Worm (Caenorhabditis elegans): ENCODE results near the gene irld-24.

irld-24 gene

DNA sequence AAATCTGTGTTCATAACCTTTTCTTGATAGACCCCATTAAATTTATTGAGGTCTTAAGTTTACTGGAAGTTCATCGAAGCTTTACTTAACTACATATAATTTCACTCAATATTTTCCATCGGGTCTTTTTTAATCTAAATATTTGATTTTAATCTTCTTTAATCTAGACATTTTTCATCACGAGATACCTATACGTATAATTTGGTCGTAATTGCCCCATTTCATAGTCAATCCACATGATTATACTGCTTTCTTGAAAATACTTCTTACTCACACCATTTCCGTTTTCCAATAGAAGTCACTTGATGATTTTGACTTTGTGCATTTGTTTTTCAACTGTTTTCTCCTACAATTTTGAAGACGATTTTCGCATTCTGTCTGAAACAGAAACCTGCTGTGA, at the start of gene irld-24:
TSS of gene irld-24 (plus strand) at position 301 of the 400 bp plus-strand sequence.
- no peak for TF ChIP-seq unc-39 (tag; optimal IDR thresholded peaks at IDR 0.05)
- TF ChIP-seq ceh-39 (tag; optimal IDR thresholded peaks at IDR 0.05) = no peak
- TF ChIP-seq ceh-43 (GFP tag; optimal IDR thresholded peaks at IDR 0.05) = no peak
- no peak for TF ChIP-seq lsy-2 (tag; optimal IDR thresholded peaks at IDR 0.05)
- no peak for TF ChIP-seq mep-1 (tag; optimal IDR thresholded peaks at IDR 0.05)
- no peak for TF ChIP-seq ces-1 (GFP tag; optimal IDR thresholded peaks at IDR 0.05)

DNA sequence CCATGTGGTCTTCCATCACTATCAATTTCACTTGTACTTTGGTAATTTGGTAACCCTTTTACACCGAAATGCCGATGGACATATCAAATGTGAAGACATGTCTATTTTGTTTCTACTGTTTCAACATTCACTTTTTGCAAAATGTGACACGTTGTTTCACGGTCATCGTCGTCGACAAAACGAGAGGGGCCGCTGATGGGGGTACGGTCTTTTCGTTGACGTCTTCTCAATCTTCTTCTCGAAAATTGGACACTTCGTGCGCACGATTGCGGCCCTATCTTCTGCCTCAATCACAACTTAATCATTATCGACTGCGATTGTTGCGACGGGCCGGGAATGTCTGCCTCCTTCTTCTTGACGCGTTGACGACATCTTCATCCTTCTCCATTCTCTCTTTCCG, 49.7 kb upstream of the irld-24 start:
- TF ChIP-seq unc-62 (GFP tag; optimal IDR thresholded peaks at IDR 0.05) (peak; percentile 58), lin-13 (tag; optimal IDR thresholded peaks at IDR 0.05) (no peak)

DNA sequence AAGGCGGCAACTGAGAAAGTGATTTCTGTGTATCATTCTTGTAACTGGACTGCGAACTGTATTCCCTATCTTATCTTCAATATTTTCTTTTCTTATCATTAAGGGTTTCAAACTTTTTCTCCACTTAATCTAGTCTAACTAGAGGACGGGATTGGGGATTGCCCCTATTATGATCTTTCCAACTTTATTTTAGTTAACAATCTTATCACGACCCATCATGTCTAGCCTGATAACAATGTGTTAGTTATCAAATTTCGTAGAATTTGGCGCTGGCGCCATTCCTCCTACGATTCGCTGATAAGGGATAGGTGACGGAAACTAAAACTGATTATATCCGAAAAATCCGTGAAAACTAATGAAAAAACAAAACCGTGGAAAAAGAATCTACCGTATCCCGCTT, 49.1 kb upstream of the irld-24 start:
- TF ChIP-seq nhr-76 (tag; optimal IDR thresholded peaks at IDR 0.05) (no peak), ceh-43 (GFP tag; optimal IDR thresholded peaks at IDR 0.05) (no peak), elt-1 (tag; optimal IDR thresholded peaks at IDR 0.05; ENCODE audit: borderline replicate concordance, insufficient read depth) (no peak), elt-3 (tag; optimal IDR thresholded peaks at IDR 0.05) (peak; percentile 79), zip-8 (tag; optimal IDR thresholded peaks at IDR 0.05) (no peak), pha-4 (tag; optimal IDR thresholded peaks at IDR 0.05) (no peak), blmp-1 (tag; optimal IDR thresholded peaks at IDR 0.05) (no peak), bed-3 (GFP tag; optimal IDR thresholded peaks at IDR 0.05) (no peak)

DNA sequence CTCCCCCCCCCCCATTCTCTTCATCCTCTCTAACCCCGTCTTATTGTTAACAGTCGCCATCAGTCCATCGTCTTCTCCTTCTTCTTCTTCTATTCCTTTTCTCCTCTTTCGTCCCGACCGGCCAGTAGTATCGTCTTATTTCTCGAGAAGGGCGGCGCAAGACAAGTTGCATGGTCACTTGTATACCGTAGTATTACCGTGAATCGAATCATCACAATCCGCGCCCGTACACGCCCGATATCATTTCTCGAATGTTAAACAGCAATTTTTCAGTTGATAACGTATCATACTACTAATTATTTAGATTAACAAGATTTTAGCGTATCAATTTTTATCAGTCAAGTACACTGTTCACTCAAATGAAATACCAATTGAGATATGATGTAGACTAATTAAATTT, 48.5 kb upstream of the irld-24 start:
- TF ChIP-seq unc-62 (GFP tag; optimal IDR thresholded peaks at IDR 0.05) (no peak), tbx-8 (GFP tag; optimal IDR thresholded peaks at IDR 0.05) (no peak), nhr-28 (tag; optimal IDR thresholded peaks at IDR 0.05) (no peak), pha-4 (tag; optimal IDR thresholded peaks at IDR 0.05) (no peak), ceh-39 (tag; optimal IDR thresholded peaks at IDR 0.05) (no peak), elt-3 (tag; optimal IDR thresholded peaks at IDR 0.05) (no peak), lsy-2 (tag; optimal IDR thresholded peaks at IDR 0.05) (no peak), mab-5 (tag; optimal IDR thresholded peaks at IDR 0.05) (no peak), cnd-1 (tag; optimal IDR thresholded peaks at IDR 0.05) (no peak), mep-1 (tag; optimal IDR thresholded peaks at IDR 0.05) (no peak), lin-32 (GFP tag; optimal IDR thresholded peaks at IDR 0.05) (no peak), ztf-11 (tag; optimal IDR thresholded peaks at IDR 0.05) (no peak), M03D4.4 (tag; optimal IDR thresholded peaks at IDR 0.05) (no peak), elt-1 (tag; optimal IDR thresholded peaks at IDR 0.05; ENCODE audit: borderline replicate concordance, insufficient read depth) (no peak), sem-2 (GFP tag; optimal IDR thresholded peaks at IDR 0.05) (no peak), hlh-1 (tag; optimal IDR thresholded peaks at IDR 0.05) (no peak)

DNA sequence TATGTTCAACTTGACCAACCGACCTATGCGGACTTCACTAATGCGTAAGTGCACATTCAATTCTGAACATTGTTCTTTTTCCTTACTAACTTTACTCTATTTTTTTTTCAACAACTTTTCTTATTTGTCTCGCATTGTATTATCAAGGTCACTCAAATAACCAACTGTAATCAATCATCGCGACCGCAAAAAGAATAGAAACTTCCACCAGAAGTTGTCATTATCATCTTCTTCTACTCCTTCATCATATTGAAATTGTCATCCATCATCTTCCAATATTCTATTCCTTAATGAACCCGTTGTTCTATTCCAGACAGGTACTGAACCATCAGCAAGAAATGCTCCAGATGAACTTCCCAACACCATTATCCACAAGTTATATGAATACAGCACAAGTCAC, 47.0 kb upstream of the irld-24 start:
- TF ChIP-seq lin-32 (GFP tag; optimal IDR thresholded peaks at IDR 0.05) (no peak), unc-120 (tag; optimal IDR thresholded peaks at IDR 0.05; ENCODE audit: poor library complexity, severe bottlenecking) (no peak), elt-3 (tag; optimal IDR thresholded peaks at IDR 0.05) (peak; percentile 30), ceh-43 (GFP tag; optimal IDR thresholded peaks at IDR 0.05) (no peak)

DNA sequence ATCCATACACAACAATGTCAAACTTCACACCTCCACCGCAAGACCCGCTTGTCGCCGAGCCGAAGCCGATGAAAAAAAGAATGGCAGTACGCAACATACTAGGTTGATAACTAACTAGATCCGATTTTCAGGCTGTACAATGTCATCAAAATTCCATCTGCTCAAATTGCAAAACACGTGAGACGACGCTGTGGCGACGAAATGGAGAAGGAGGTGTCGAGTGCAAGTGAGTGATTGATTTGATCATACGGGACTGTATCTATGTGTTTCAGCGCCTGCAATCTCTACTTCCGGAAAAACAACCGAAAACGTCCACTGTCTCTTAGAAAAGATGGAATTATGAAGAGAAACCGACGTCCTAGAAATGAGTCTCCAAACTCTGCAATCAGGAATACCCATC, 46.1 kb upstream of the irld-24 start:
- no peak for TF ChIP-seq bed-3 (GFP tag; optimal IDR thresholded peaks at IDR 0.05)
- no peak for TF ChIP-seq ham-2 (GFP tag; optimal IDR thresholded peaks at IDR 0.05)
- TF ChIP-seq lin-32 (GFP tag; optimal IDR thresholded peaks at IDR 0.05) = no peak
- no peak for TF ChIP-seq flh-1 (GFP tag; optimal IDR thresholded peaks at IDR 0.05)
- TF ChIP-seq zip-8 (tag; optimal IDR thresholded peaks at IDR 0.05) = no peak
- no peak for TF ChIP-seq ceh-83 (GFP tag; optimal IDR thresholded peaks at IDR 0.05)
- no peak for TF ChIP-seq ceh-43 (GFP tag; optimal IDR thresholded peaks at IDR 0.05)
- no peak for TF ChIP-seq blmp-1 (tag; optimal IDR thresholded peaks at IDR 0.05)
- TF ChIP-seq cnd-1 (tag; optimal IDR thresholded peaks at IDR 0.05) = no peak
- TF ChIP-seq elt-1 (tag; optimal IDR thresholded peaks at IDR 0.05; ENCODE audit: borderline replicate concordance, insufficient read depth) = no peak
- TF ChIP-seq M03D4.4 (tag; optimal IDR thresholded peaks at IDR 0.05) = no peak
- TF ChIP-seq nhr-28 (tag; optimal IDR thresholded peaks at IDR 0.05) = no peak
- TF ChIP-seq elt-3 (tag; optimal IDR thresholded peaks at IDR 0.05) = no peak

DNA sequence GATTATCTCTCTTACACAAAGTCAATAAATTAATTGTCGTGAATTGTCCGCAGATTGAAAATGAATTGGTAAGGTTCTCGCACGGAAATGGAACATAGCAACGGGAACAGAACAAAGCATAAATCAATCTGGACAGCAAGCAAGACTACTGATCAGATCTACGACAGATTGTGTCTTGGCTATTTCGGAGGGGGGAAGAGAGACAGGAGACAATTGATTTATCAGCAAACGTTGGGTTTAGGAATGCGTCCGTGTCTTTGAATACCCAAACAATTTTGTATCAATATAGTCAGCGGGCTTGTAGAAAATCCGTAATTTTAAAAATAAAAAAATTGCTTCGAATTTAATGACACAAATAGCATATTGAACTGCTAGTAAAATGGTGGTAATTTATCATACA, 45.1 kb upstream of the irld-24 start:
- no peak for TF ChIP-seq nhr-12 (tag; optimal IDR thresholded peaks at IDR 0.05)
- no peak for TF ChIP-seq ceh-83 (GFP tag; optimal IDR thresholded peaks at IDR 0.05)
- no peak for TF ChIP-seq sptf-1 (tag; optimal IDR thresholded peaks at IDR 0.05)
- no peak for TF ChIP-seq snpc-4 (tag; optimal IDR thresholded peaks at IDR 0.05)
- no peak for TF ChIP-seq sem-2 (GFP tag; optimal IDR thresholded peaks at IDR 0.05)
- peak; percentile 55 for TF ChIP-seq ham-2 (GFP tag; optimal IDR thresholded peaks at IDR 0.05)
- peak; percentile 34 for TF ChIP-seq elt-1 (tag; optimal IDR thresholded peaks at IDR 0.05; ENCODE audit: borderline replicate concordance, insufficient read depth)
- TF ChIP-seq nhr-2 (tag; optimal IDR thresholded peaks at IDR 0.05) = no peak
- TF ChIP-seq unc-62 (GFP tag; optimal IDR thresholded peaks at IDR 0.05) = peak; percentile 90
- TF ChIP-seq ceh-43 (GFP tag; optimal IDR thresholded peaks at IDR 0.05) = no peak

Data from whole organism, mixed stage, embryonic.